Worm (Caenorhabditis elegans) whole organism, L2 larva: ENCODE data around the gene C35D10.8.

ENCODE experiments used
- C34F6.9 ChIP-seq: fragments of 150-350 bp; optimal IDR thresholded peaks from 2 replicates; lab custom pipeline; 2014; ENCODE audit warnings: missing biosample characterization, missing genetic modification characterization
- F13H6.1 ChIP-seq: sonication (generic microtip); optimal IDR thresholded peaks from 2 replicates; lab custom pipeline; 2016; ENCODE audit warnings: missing genetic modification characterization, missing compliant biosample characterization
- R02D3.7 ChIP-seq: fragments of 150-350 bp; optimal IDR thresholded peaks from 2 replicates; lab custom pipeline; 2014; ENCODE audit warnings: missing biosample characterization, missing genetic modification characterization
- Y55F3AM.14 ChIP-seq: fragments of 200-800 bp; sonication (Bioruptor generic); optimal IDR thresholded peaks from 2 replicates; lab custom pipeline; 2018; ENCODE audit warnings: mild to moderate bottlenecking, missing genetic modification characterization, missing compliant biosample characterization
- ZK546.5 ChIP-seq: sonication (generic microtip); optimal IDR thresholded peaks from 2 replicates; lab custom pipeline; 2017; ENCODE audit warnings: missing biosample characterization, missing genetic modification characterization
- alr-1 ChIP-seq: fragments of 150-350 bp; optimal IDR thresholded peaks from 2 replicates; lab custom pipeline; 2014; ENCODE audit warnings: missing biosample characterization, missing genetic modification characterization
- aly-2 ChIP-seq: fragments of 150-350 bp; optimal IDR thresholded peaks from 2 replicates; lab custom pipeline; 2014; ENCODE audit warnings: missing biosample characterization, missing genetic modification characterization
- ama-1 ChIP-seq: fragments of 150-350 bp; optimal IDR thresholded peaks from 2 replicates; lab custom pipeline; 2018; ENCODE audit warnings: inconsistent platforms
- blmp-1 ChIP-seq: sonication (generic microtip); optimal IDR thresholded peaks from 2 replicates; lab custom pipeline; 2017; ENCODE audit warnings: missing genetic modification characterization, mild to moderate bottlenecking, missing compliant biosample characterization, antibody characterized with exemption, moderate library complexity; ENCODE audit not compliant: insufficient read depth
- ceh-16 ChIP-seq: fragments of 150-350 bp; optimal IDR thresholded peaks from 2 replicates; lab custom pipeline; 2014; ENCODE audit warnings: missing biosample characterization, missing genetic modification characterization
- ceh-82 ChIP-seq: fragments of 150-350 bp; optimal IDR thresholded peaks from 2 replicates; lab custom pipeline; 2014; ENCODE audit warnings: missing biosample characterization, missing genetic modification characterization
- crh-2 ChIP-seq: sonication (generic microtip); optimal IDR thresholded peaks from 2 replicates; lab custom pipeline; 2017; ENCODE audit warnings: missing biosample characterization, missing genetic modification characterization
- dmd-4 ChIP-seq: sonication (generic microtip); optimal IDR thresholded peaks from 2 replicates; lab custom pipeline; 2017; ENCODE audit warnings: missing biosample characterization, missing genetic modification characterization
- egl-27 ChIP-seq: sonication (generic microtip); optimal IDR thresholded peaks from 3 replicates; lab custom pipeline; 2017; ENCODE audit warnings: missing biosample characterization, missing genetic modification reagents, missing genetic modification characterization
- elt-1 ChIP-seq: fragments of 150-350 bp; optimal IDR thresholded peaks from 2 replicates; lab custom pipeline; 2014; ENCODE audit warnings: missing biosample characterization, missing genetic modification characterization
- elt-3 ChIP-seq: sonication (generic microtip); optimal IDR thresholded peaks from 2 replicates; lab custom pipeline; 2017; ENCODE audit warnings: missing biosample characterization, missing genetic modification characterization
- fos-1 ChIP-seq: fragments of 150-350 bp; optimal IDR thresholded peaks from 2 replicates; lab custom pipeline; 2014; ENCODE audit warnings: missing biosample characterization, missing genetic modification characterization
- gmeb-1 ChIP-seq: fragments of 150-350 bp; optimal IDR thresholded peaks from 2 replicates; lab custom pipeline; 2014; ENCODE audit warnings: missing biosample characterization, missing genetic modification characterization
- lin-11 ChIP-seq: fragments of 150-350 bp; sonication (generic microtip); optimal IDR thresholded peaks from 2 replicates; lab custom pipeline; 2014; ENCODE audit warnings: missing biosample characterization, missing genetic modification characterization, inconsistent platforms, mixed read lengths
- lin-13 ChIP-seq: fragments of 150-350 bp; optimal IDR thresholded peaks from 2 replicates; lab custom pipeline; 2014; ENCODE audit warnings: missing biosample characterization, missing genetic modification reagents, missing genetic modification characterization
- lsy-2 ChIP-seq, 2 experiments: fragments of 150-350 bp in 1 of 2; sonication (generic microtip) in 1 of 2; optimal IDR thresholded peaks; 2 replicates each; lab custom pipeline; 2014 to 2017; ENCODE audit warnings: missing biosample characterization in 2 of 2, missing genetic modification characterization in 2 of 2
- mab-5 ChIP-seq: fragments of 150-350 bp; optimal IDR thresholded peaks from 2 replicates; lab custom pipeline; 2014; ENCODE audit warnings: missing biosample characterization, missing genetic modification characterization
- mbf-1 ChIP-seq: sonication (generic microtip); optimal IDR thresholded peaks from 2 replicates; lab custom pipeline; 2017; ENCODE audit warnings: missing biosample characterization, missing genetic modification characterization
- mdl-1 ChIP-seq, 2 experiments: fragments of 150-350 bp in 1 of 2; sonication (generic microtip) in 1 of 2; optimal IDR thresholded peaks; 2 replicates each; lab custom pipeline; 2017; ENCODE audit warnings: missing biosample characterization in 2 of 2, missing genetic modification characterization in 2 of 2
- nhr-10 ChIP-seq: sonication (generic microtip); optimal IDR thresholded peaks from 2 replicates; lab custom pipeline; 2017; ENCODE audit warnings: missing biosample characterization, missing genetic modification characterization
- nhr-11 ChIP-seq: fragments of 150-350 bp; optimal IDR thresholded peaks from 2 replicates; lab custom pipeline; 2014; ENCODE audit warnings: missing biosample characterization, missing genetic modification characterization
- nhr-12 ChIP-seq: fragments of 150-350 bp; optimal IDR thresholded peaks from 2 replicates; lab custom pipeline; 2014; ENCODE audit warnings: missing biosample characterization, missing genetic modification characterization
- nhr-129 ChIP-seq: fragments of 150-350 bp; optimal IDR thresholded peaks from 2 replicates; lab custom pipeline; 2014; ENCODE audit warnings: missing biosample characterization, missing genetic modification characterization
- nhr-21 ChIP-seq: fragments of 150-350 bp; optimal IDR thresholded peaks from 2 replicates; lab custom pipeline; 2014; ENCODE audit warnings: missing biosample characterization, missing genetic modification characterization
- nhr-23 ChIP-seq: fragments of 150-350 bp; optimal IDR thresholded peaks from 2 replicates; lab custom pipeline; 2014; ENCODE audit warnings: missing biosample characterization, missing genetic modification reagents, missing genetic modification characterization
- nhr-237 ChIP-seq: fragments of 150-350 bp; optimal IDR thresholded peaks from 2 replicates; lab custom pipeline; 2014; ENCODE audit warnings: missing biosample characterization, missing genetic modification characterization
- nhr-25 ChIP-seq: fragments of 150-350 bp; sonication (generic microtip); optimal IDR thresholded peaks from 3 replicates; lab custom pipeline; 2014; ENCODE audit warnings: missing biosample characterization, missing genetic modification characterization
- nhr-6 ChIP-seq: fragments of 150-350 bp; optimal IDR thresholded peaks from 2 replicates; lab custom pipeline; 2014; ENCODE audit warnings: missing biosample characterization, missing genetic modification characterization
- nhr-77 ChIP-seq: fragments of 150-350 bp; optimal IDR thresholded peaks from 2 replicates; lab custom pipeline; 2014; ENCODE audit warnings: missing biosample characterization, missing genetic modification characterization
- peb-1 ChIP-seq: fragments of 150-350 bp; optimal IDR thresholded peaks from 2 replicates; lab custom pipeline; 2014; ENCODE audit warnings: missing biosample characterization, missing genetic modification characterization
- sem-4 ChIP-seq: fragments of 150-350 bp; optimal IDR thresholded peaks from 2 replicates; lab custom pipeline; 2014; ENCODE audit warnings: missing biosample characterization, missing genetic modification reagents, missing genetic modification characterization
- skn-1 ChIP-seq: sonication (generic microtip); optimal IDR thresholded peaks from 2 replicates; lab custom pipeline; 2017; ENCODE audit warnings: missing biosample characterization, missing genetic modification characterization
- sma-3 ChIP-seq: sonication (generic microtip); optimal IDR thresholded peaks from 2 replicates; lab custom pipeline; 2016; ENCODE audit warnings: missing genetic modification reagents, missing genetic modification characterization, missing compliant biosample characterization
- sma-9 ChIP-seq, 2 experiments: fragments of 150-350 bp in 1 of 2; sonication (generic microtip) in 1 of 2; optimal IDR thresholded peaks; 2 replicates each; lab custom pipeline; 2014 to 2016; ENCODE audit warnings: missing genetic modification characterization in 2 of 2, mild to moderate bottlenecking in 1 of 2, missing biosample characterization in 1 of 2, missing compliant biosample characterization in 1 of 2, missing genetic modification reagents in 1 of 2, moderate library complexity in 1 of 2
- snpc-4 ChIP-seq: fragments of 150-350 bp; optimal IDR thresholded peaks from 2 replicates; lab custom pipeline; 2014; ENCODE audit warnings: missing biosample characterization, missing genetic modification characterization
- unc-39 ChIP-seq: fragments of 150-350 bp; optimal IDR thresholded peaks from 2 replicates; lab custom pipeline; 2014; ENCODE audit warnings: missing biosample characterization, missing genetic modification characterization
- unc-55 ChIP-seq: fragments of 150-350 bp; sonication (generic microtip); optimal IDR thresholded peaks from 3 replicates; lab custom pipeline; 2014; ENCODE audit warnings: missing biosample characterization, missing genetic modification reagents, missing genetic modification characterization
- unc-62 ChIP-seq: fragments of 150-350 bp; optimal IDR thresholded peaks from 2 replicates; lab custom pipeline; 2014; ENCODE audit warnings: missing biosample characterization, missing genetic modification reagents, missing genetic modification characterization
- zag-1 ChIP-seq: fragments of 150-350 bp; optimal IDR thresholded peaks from 2 replicates; lab custom pipeline; 2014; ENCODE audit warnings: missing biosample characterization, missing genetic modification characterization
- ztf-1 ChIP-seq: fragments of 200-800 bp; sonication (Bioruptor generic); conservative IDR thresholded peaks from 2 replicates; pipeline ENCODE4 v1.3.6; 2022; ENCODE audit warnings: missing genetic modification characterization, missing compliant biosample characterization
- ztf-11 ChIP-seq: sonication (generic microtip); optimal IDR thresholded peaks from 2 replicates; lab custom pipeline; 2017; ENCODE audit warnings: missing biosample characterization, missing genetic modification characterization

The C35D10.8 gene

ce11 chrIII:4899728-4900127 lies 44.7 kb downstream of the C35D10.8 start (continued):
- TF ChIP-seq Y55F3AM.14 (GFP tag; lab: Kevin White, UChicago): peak; percentile 99

- TF ChIP-seq ceh-82 (tag; lab: Kevin White, UChicago) (no peak), fos-1 (tag; lab: Kevin White, UChicago) (peak; percentile 28)
- TF ChIP-seq, all 48 proteins: peak for 1
Measured at ce11 chrIII:4900260-4900659, 45.2 kb downstream of the C35D10.8 start, which contains the start of gene tag-340. Gene tag-340 (plus strand): TSS chrIII:4900508.

- TF ChIP-seq nhr-12 (tag; lab: Kevin White, UChicago) (no peak), fos-1 (tag; lab: Kevin White, UChicago) (no peak), nhr-237 (no peak), egl-27 (no peak), ZK546.5 (no peak), elt-1 (no peak), nhr-21 (no peak), lsy-2 (tag; optimal IDR thresholded peaks at IDR 0.05; lab: Kevin White, UChicago) (no peak), lin-13 (GFP tag; lab: Kevin White, UChicago) (no peak)
Measured at ce11 chrIII:4903784-4904183, 48.8 kb downstream of the C35D10.8 start, which contains the start of gene kbp-2. Gene kbp-2 (minus strand): TSS chrIII:4903884.

- no peak for TF ChIP-seq nhr-12 (tag; lab: Kevin White, UChicago)
- TF ChIP-seq blmp-1 (tag; lab: Kevin White, UChicago): no peak
- TF ChIP-seq ceh-82 (tag; lab: Kevin White, UChicago): no peak
- no peak for TF ChIP-seq lin-13 (GFP tag; lab: Kevin White, UChicago)
- no peak for TF ChIP-seq lin-11 (tag; lab: Kevin White, UChicago)
- peak; percentile 36 for TF ChIP-seq fos-1 (tag; lab: Kevin White, UChicago)
- no peak for TF ChIP-seq crh-2 (tag; lab: Kevin White, UChicago)
- TF ChIP-seq nhr-25 (tag; lab: Kevin White, UChicago): no peak
- TF ChIP-seq egl-27: no peak
- TF ChIP-seq snpc-4 (tag; lab: Kevin White, UChicago): no peak
- TF ChIP-seq nhr-23 (tag; lab: Kevin White, UChicago): no peak
- TF ChIP-seq unc-39 (tag; lab: Kevin White, UChicago): no peak
- no peak for TF ChIP-seq elt-1
- peak; percentile 21 for TF ChIP-seq unc-55 (GFP tag; lab: Kevin White, UChicago)
- TF ChIP-seq dmd-4 (tag; lab: Kevin White, UChicago): no peak
- no peak for TF ChIP-seq nhr-77
- no peak for TF ChIP-seq nhr-6
- TF ChIP-seq aly-2 (tag; lab: Kevin White, UChicago): no peak
- TF ChIP-seq skn-1 (tag; lab: Kevin White, UChicago): no peak
- TF ChIP-seq nhr-10 (tag; lab: Kevin White, UChicago): no peak
- no peak for TF ChIP-seq peb-1 (tag; lab: Kevin White, UChicago)
- no peak for TF ChIP-seq Y55F3AM.14 (GFP tag; lab: Kevin White, UChicago)
- no peak for TF ChIP-seq ztf-1 (GFP tag; lab: Robert Waterston, UW)
- TF ChIP-seq ama-1 (lab: Kevin White, UChicago): no peak
- no peak for TF ChIP-seq ztf-11 (tag; lab: Kevin White, UChicago)
- TF ChIP-seq F13H6.1: peak; percentile 28
- TF ChIP-seq zag-1 (tag; lab: Kevin White, UChicago): no peak
- TF ChIP-seq unc-62: no peak
- no peak for TF ChIP-seq R02D3.7
- TF ChIP-seq elt-3 (tag; lab: Kevin White, UChicago): no peak
- TF ChIP-seq nhr-11: no peak
- no peak for TF ChIP-seq ceh-16 (tag; lab: Kevin White, UChicago)
- TF ChIP-seq alr-1 (tag; lab: Kevin White, UChicago): no peak
- peak in 1 of 2 experiments; percentile 41 for TF ChIP-seq lsy-2 (tag; optimal IDR thresholded peaks at IDR 0.05; lab: Kevin White, UChicago)
- no peak for TF ChIP-seq nhr-237
- TF ChIP-seq sma-3: no peak
- TF ChIP-seq mab-5 (tag; lab: Kevin White, UChicago): no peak
- peak; percentile 17 for TF ChIP-seq gmeb-1 (tag; lab: Kevin White, UChicago)
- TF ChIP-seq nhr-129 (tag; lab: Kevin White, UChicago): peak; percentile 16
- TF ChIP-seq ZK546.5: no peak
- peak; percentile 55 for TF ChIP-seq C34F6.9
- no peak for TF ChIP-seq sma-9 (GFP tag; optimal IDR thresholded peaks at IDR 0.05; lab: Kevin White, UChicago)
- no peak for TF ChIP-seq sma-9 (tag; optimal IDR thresholded peaks at IDR 0.05; lab: Kevin White, UChicago)
- TF ChIP-seq sem-4 (tag; lab: Kevin White, UChicago): no peak
- no peak for TF ChIP-seq mbf-1 (tag; lab: Kevin White, UChicago)
- no peak for TF ChIP-seq mdl-1 (tag; optimal IDR thresholded peaks at IDR 0.05; lab: Kevin White, UChicago)
- TF ChIP-seq nhr-21: no peak
Measured at ce11 chrIII:4905405-4905804, 50.4 kb downstream of the C35D10.8 start, which contains the start of gene F26F4.8. Gene F26F4.8 (minus strand): TSS chrIII:4905473.
